Fruit fly (Drosophila melanogaster): Measurements from ENCODE around the gene Trs33.

Trs33 gene

dm6 chr3R:15319912-15320746 is 30.7 kb downstream of the Trs33 start, which contains the start of the genes CG6276 and CG44040 (continued):
- TF ChIP-seq CG43689 (GFP tag; IDR thresholded peaks at IDR 0.05) (peak; percentile 43; the same call in 1 of the 2 replicates), MESR4 (GFP tag; optimal IDR thresholded peaks at IDR 0.05) (peak; percentile 63), Dp (GFP tag; optimal IDR thresholded peaks at IDR 0.05) (peak; percentile 21), CG11093 (GFP tag; IDR thresholded peaks at IDR 0.05) (no peak), nerfin-2 (GFP tag; IDR thresholded peaks at IDR 0.05; ENCODE audit: partially characterized antibody) (no peak), sqz (GFP tag; optimal IDR thresholded peaks at IDR 0.05) (no peak), CG12942 (GFP tag; optimal IDR thresholded peaks at IDR 0.05) (no peak), CG42726 (GFP tag; IDR thresholded peaks at IDR 0.05; ENCODE audit: partially characterized antibody) (no peak), Bgb (GFP tag; IDR thresholded peaks at IDR 0.05; ENCODE audit: partially characterized antibody) (no peak; the same call in 1 of the 2 replicates), Tbp (GFP tag; optimal IDR thresholded peaks at IDR 0.05) (no peak), CG15011 (GFP tag; optimal IDR thresholded peaks at IDR 0.05) (no peak), Antp (GFP tag; optimal IDR thresholded peaks at IDR 0.05) (peak; percentile 32), Drgx (GFP tag; IDR thresholded peaks at IDR 0.05) (peak; percentile 64), CG7963 (GFP tag; IDR thresholded peaks at IDR 0.05; ENCODE audit: partially characterized antibody) (no peak), bsh (GFP tag; optimal IDR thresholded peaks at IDR 0.05) (peak in 1 of 2 experiments; percentile 58), ind (GFP tag; optimal IDR thresholded peaks at IDR 0.05) (peak; percentile 29), E2f1 (GFP tag; IDR thresholded peaks at IDR 0.05) (0 out of 2 replicates have a peak, but pooled peaks have one; percentile 32), CG12391 (tag; optimal IDR thresholded peaks at IDR 0.05) (peak; percentile 49), D (optimal IDR thresholded peaks at IDR 0.05) (no peak), D (GFP tag; optimal IDR thresholded peaks at IDR 0.05) (peak; percentile 12), CG7839 (tag; optimal IDR thresholded peaks at IDR 0.05) (peak; percentile 54), Deaf1 (tag; optimal IDR thresholded peaks at IDR 0.05) (no peak), lab (GFP tag; optimal IDR thresholded peaks at IDR 0.05) (peak; percentile 76), Chrac-16 (GFP tag; optimal IDR thresholded peaks at IDR 0.05) (no peak), sna (GFP tag; IDR thresholded peaks at IDR 0.05; ENCODE audit: partially characterized antibody) (no peak), ham (GFP tag; IDR thresholded peaks at IDR 0.05) (no peak), CG4404 (GFP tag; IDR thresholded peaks at IDR 0.05) (peak; percentile 34; the same call in 1 of the 2 replicates), CG2129 (GFP tag; IDR thresholded peaks at IDR 0.05; ENCODE audit: partially characterized antibody) (no peak), CG6854 (GFP tag; optimal IDR thresholded peaks at IDR 0.05) (no peak), CG30020 (tag; optimal IDR thresholded peaks at IDR 0.05) (peak; percentile 14), ttk (GFP tag; IDR thresholded peaks at IDR 0.05) (no peak), ranshi (GFP tag; IDR thresholded peaks at IDR 0.05) (peak; percentile 58), unpg (GFP tag; optimal IDR thresholded peaks at IDR 0.05) (peak; percentile 50), sima (GFP tag; optimal IDR thresholded peaks at IDR 0.05) (no peak), rib (GFP tag; IDR thresholded peaks at IDR 0.05) (no peak), CG2875 (GFP tag; optimal IDR thresholded peaks at IDR 0.05) (peak; percentile 14), ERR (GFP tag; optimal IDR thresholded peaks at IDR 0.05) (no peak), ATbp (GFP tag; optimal IDR thresholded peaks at IDR 0.05) (peak; percentile 36), B-H1 (GFP tag; IDR thresholded peaks at IDR 0.05) (no peak; the same call in 2 of the 3 replicates), onecut (GFP tag; IDR thresholded peaks at IDR 0.05) (no peak), phol (tag; optimal IDR thresholded peaks at IDR 0.05) (peak; percentile 42), Asciz (GFP tag; optimal IDR thresholded peaks at IDR 0.05) (peak; percentile 23), Aef1 (GFP tag; IDR thresholded peaks at IDR 0.05) (no peak), CG9817 (tag; optimal IDR thresholded peaks at IDR 0.05) (peak; percentile 42), CG18599 (GFP tag; optimal IDR thresholded peaks at IDR 0.05) (peak; percentile 75), CG2712 (tag; optimal IDR thresholded peaks at IDR 0.05) (peak; percentile 53), CG11456 (GFP tag; IDR thresholded peaks at IDR 0.05) (no peak), CG12299 (tag; optimal IDR thresholded peaks at IDR 0.05) (peak; percentile 56)

All from whole organism, embryonic.